Fruit fly (Drosophila melanogaster) whole organism, wandering third instar larva: ENCODE data around the gene Vha36-3.

Experiments used
- CrebA ChIP-seq: fragments of 200-800 bp; sonication (Bioruptor generic); optimal IDR thresholded peaks from 2 replicates; lab custom pipeline; 2016; ENCODE audit warnings: missing biosample characterization, mild to moderate bottlenecking, missing genetic modification characterization, borderline replicate concordance
- Hnf4 ChIP-seq: fragments of 200-800 bp; sonication (Bioruptor generic); optimal IDR thresholded peaks from 2 replicates; lab custom pipeline; 2016; ENCODE audit warnings: missing biosample characterization, mild to moderate bottlenecking, missing genetic modification characterization
- Vsx2 ChIP-seq: fragments of 200-300, 225-300 bp; sonication (Bioruptor generic); optimal IDR thresholded peaks from 2 replicates; lab custom pipeline; 2018; ENCODE audit warnings: missing biosample characterization, missing genetic modification characterization; ENCODE audit not compliant: partially characterized antibody
- dmrt93B ChIP-seq: fragments of 200-800 bp; sonication (Bioruptor generic); optimal IDR thresholded peaks from 2 replicates; lab custom pipeline; 2018; ENCODE audit warnings: missing biosample characterization, mild to moderate bottlenecking, missing genetic modification characterization
- pan ChIP-seq: fragments of >200 bp; optimal IDR thresholded peaks from 2 replicates; lab custom pipeline; 2017

- no peak for TF ChIP-seq Vsx2
- no peak for TF ChIP-seq pan (lab: Kevin White, UChicago)
- TF ChIP-seq Hnf4 (GFP tag; lab: Kevin White, UChicago) = no peak
- no peak for TF ChIP-seq dmrt93B (GFP tag; lab: Kevin White, UChicago)
- no peak for TF ChIP-seq CrebA (GFP tag; lab: Kevin White, UChicago)
Measured at dm6 chrX:2531280-2531807, 49.0 kb downstream of the Vha36-3 start.
